Worm (Caenorhabditis elegans) whole organism, late embryonic: ENCODE measurements around the gene paa-1.

Experiments used
- dmd-4 ChIP-seq: sonication (generic microtip); optimal IDR thresholded peaks from 2 replicates; lab custom pipeline; 2016; ENCODE audit warnings: borderline replicate concordance, missing genetic modification characterization, missing compliant biosample characterization
- hlh-30 ChIP-seq: sonication (generic microtip); optimal IDR thresholded peaks from 2 replicates; lab custom pipeline; 2017; ENCODE audit warnings: antibody characterized with exemption, missing genetic modification characterization, missing compliant biosample characterization; ENCODE audit not compliant: insufficient read depth
- pros-1 ChIP-seq: fragments of 150-350 bp; optimal IDR thresholded peaks from 2 replicates; lab custom pipeline; 2014; ENCODE audit warnings: missing biosample characterization, missing genetic modification reagents, missing genetic modification characterization
- ttx-3 ChIP-seq: sonication (generic microtip); optimal IDR thresholded peaks from 2 replicates; lab custom pipeline; 2016; ENCODE audit warnings: missing genetic modification reagents, missing genetic modification characterization, missing compliant biosample characterization

DNA sequence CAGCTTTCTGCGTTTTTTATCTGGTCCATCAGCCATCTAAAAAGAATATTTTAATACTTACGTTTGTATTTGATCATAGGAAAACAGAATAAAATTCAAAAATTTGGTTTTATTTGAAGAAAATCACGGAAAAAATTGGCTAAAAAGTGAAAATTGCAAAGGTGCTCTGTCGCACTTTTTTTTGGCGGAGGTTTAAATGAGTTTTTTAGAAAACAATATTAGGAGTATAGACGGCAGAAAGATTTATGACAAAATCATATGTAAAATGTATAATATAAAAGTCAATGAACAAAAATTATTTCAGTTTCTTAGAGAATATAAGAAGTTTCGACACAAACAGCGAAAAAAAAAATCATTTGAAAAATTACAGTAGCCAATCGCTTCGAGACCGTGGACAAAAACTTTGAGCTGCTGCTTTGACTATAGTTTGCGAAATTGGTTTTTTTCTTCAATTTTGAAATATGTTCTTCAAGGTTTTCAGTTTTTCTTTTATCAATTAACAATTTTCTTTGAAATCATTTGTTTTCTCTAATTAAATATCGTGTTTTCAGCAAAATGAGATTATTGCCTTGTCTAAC, 33.3 kb downstream of the paa-1 start, which contains the start of the genes R02F2.7 and R02F2.4:
- TF ChIP-seq hlh-30 (no peak), ttx-3 (tag; lab: Kevin White, UChicago) (no peak), pros-1 (tag; lab: Kevin White, UChicago) (no peak), dmd-4 (tag; lab: Kevin White, UChicago) (no peak)
